Worm (Caenorhabditis elegans) whole organism, L3 larva: ENCODE results near the gene Y49G5B.1.

Experiments
- R02D3.7 ChIP-seq: fragments of 150-350 bp; optimal IDR thresholded peaks from 2 replicates; lab custom pipeline; 2014; ENCODE audit warnings: missing biosample characterization, missing genetic modification characterization
- aly-2 ChIP-seq: fragments of 150-350 bp; optimal IDR thresholded peaks from 2 replicates; lab custom pipeline; 2014; ENCODE audit warnings: missing biosample characterization, missing genetic modification characterization
- ama-1 ChIP-seq: fragments of 150-350 bp; optimal IDR thresholded peaks from 2 replicates; lab custom pipeline; 2018
- ceh-16 ChIP-seq: sonication (generic microtip); optimal IDR thresholded peaks from 2 replicates; lab custom pipeline; 2017; ENCODE audit warnings: missing biosample characterization, missing genetic modification characterization
- ceh-28 ChIP-seq: fragments of 150-350 bp; optimal IDR thresholded peaks from 2 replicates; lab custom pipeline; 2014; ENCODE audit warnings: missing biosample characterization, missing genetic modification reagents, missing genetic modification characterization
- ceh-82 ChIP-seq: fragments of 150-350 bp; optimal IDR thresholded peaks from 2 replicates; lab custom pipeline; 2014; ENCODE audit warnings: missing biosample characterization, missing genetic modification characterization
- ceh-9 ChIP-seq: sonication (generic microtip); optimal IDR thresholded peaks from 2 replicates; lab custom pipeline; 2018; ENCODE audit warnings: missing biosample characterization, missing genetic modification characterization
- daf-12 ChIP-seq: fragments of 150-350 bp; optimal IDR thresholded peaks from 2 replicates; lab custom pipeline; 2014; ENCODE audit warnings: missing biosample characterization, missing genetic modification reagents, missing genetic modification characterization
- egl-27 ChIP-seq: sonication (generic microtip); optimal IDR thresholded peaks from 4 replicates; lab custom pipeline; 2017; ENCODE audit warnings: missing biosample characterization, missing genetic modification reagents, missing genetic modification characterization
- egl-5 ChIP-seq: fragments of 150-350 bp; optimal IDR thresholded peaks from 2 replicates; lab custom pipeline; 2017; ENCODE audit warnings: missing biosample characterization, missing genetic modification reagents, missing genetic modification characterization, inconsistent platforms
- elt-1 ChIP-seq: fragments of 150-350 bp; optimal IDR thresholded peaks from 2 replicates; lab custom pipeline; 2014; ENCODE audit warnings: missing biosample characterization, missing genetic modification characterization
- elt-2 ChIP-seq: sonication (generic microtip); optimal IDR thresholded peaks from 2 replicates; lab custom pipeline; 2016; ENCODE audit warnings: missing genetic modification reagents, mild to moderate bottlenecking, missing genetic modification characterization, missing compliant biosample characterization
- elt-3 ChIP-seq, 3 experiments: fragments of 150-350 bp in 1 of 3; sonication (generic microtip) in 2 of 3; optimal IDR thresholded peaks; 2 replicates in 2 of 3; 4 replicates in 1 of 3; lab custom pipeline; 2014 to 2017; ENCODE audit warnings: missing biosample characterization in 3 of 3, missing genetic modification characterization in 3 of 3
- eor-1 ChIP-seq, 2 experiments: fragments of 150-350 bp; optimal IDR thresholded peaks; 2 replicates each; lab custom pipeline; 2014 to 2018; ENCODE audit warnings: missing biosample characterization in 2 of 2, missing genetic modification characterization in 2 of 2
- fkh-10 ChIP-seq: sonication (generic microtip); optimal IDR thresholded peaks from 2 replicates; lab custom pipeline; 2017; ENCODE audit warnings: missing biosample characterization, missing genetic modification reagents, missing genetic modification characterization
- fkh-2 ChIP-seq: fragments of 150-350 bp; optimal IDR thresholded peaks from 2 replicates; lab custom pipeline; 2014; ENCODE audit warnings: missing biosample characterization, missing genetic modification reagents, missing genetic modification characterization
- fos-1 ChIP-seq: fragments of 150-350 bp; optimal IDR thresholded peaks from 2 replicates; lab custom pipeline; 2014; ENCODE audit warnings: missing biosample characterization, missing genetic modification characterization
- hmg-11 ChIP-seq: sonication (generic microtip); optimal IDR thresholded peaks from 2 replicates; lab custom pipeline; 2016; ENCODE audit warnings: missing genetic modification characterization, missing compliant biosample characterization
- jun-1 ChIP-seq: fragments of 150-350 bp; optimal IDR thresholded peaks from 2 replicates; lab custom pipeline; 2014; ENCODE audit warnings: missing biosample characterization, missing genetic modification reagents, missing genetic modification characterization
- lin-15B ChIP-seq: fragments of 150-350 bp; optimal IDR thresholded peaks from 2 replicates; lab custom pipeline; 2014; ENCODE audit warnings: missing biosample characterization, missing genetic modification characterization
- lin-39 ChIP-seq: fragments of 150-350 bp; optimal IDR thresholded peaks from 2 replicates; lab custom pipeline; 2018; ENCODE audit warnings: missing biosample characterization, missing genetic modification reagents, missing genetic modification characterization
- lsy-12 ChIP-seq: sonication (generic microtip); optimal IDR thresholded peaks from 2 replicates; lab custom pipeline; 2016; ENCODE audit warnings: mild to moderate bottlenecking, missing genetic modification characterization, missing compliant biosample characterization
- mdl-1 ChIP-seq: fragments of 150-350 bp; optimal IDR thresholded peaks from 2 replicates; lab custom pipeline; 2014; ENCODE audit warnings: missing biosample characterization, missing genetic modification characterization
- mml-1 ChIP-seq: fragments of 150-350 bp; sonication (generic microtip); optimal IDR thresholded peaks from 3 replicates; lab custom pipeline; 2014; ENCODE audit warnings: missing biosample characterization, missing genetic modification characterization
- nfya-1 ChIP-seq: sonication (generic microtip); optimal IDR thresholded peaks from 2 replicates; lab custom pipeline; 2017; ENCODE audit warnings: missing genetic modification characterization, mild to moderate bottlenecking, missing compliant biosample characterization, antibody characterized with exemption, moderate library complexity; ENCODE audit not compliant: insufficient read depth
- nhr-11 ChIP-seq: fragments of 150-350 bp; optimal IDR thresholded peaks from 2 replicates; lab custom pipeline; 2014; ENCODE audit warnings: missing biosample characterization, missing genetic modification characterization
- nhr-23 ChIP-seq: fragments of 150-350 bp; optimal IDR thresholded peaks from 2 replicates; lab custom pipeline; 2014; ENCODE audit warnings: missing biosample characterization, missing genetic modification reagents, missing genetic modification characterization
- nhr-237 ChIP-seq: fragments of 150-350 bp; optimal IDR thresholded peaks from 2 replicates; lab custom pipeline; 2014; ENCODE audit warnings: missing biosample characterization, missing genetic modification characterization
- nhr-25 ChIP-seq: sonication (generic microtip); optimal IDR thresholded peaks from 2 replicates; lab custom pipeline; 2017; ENCODE audit warnings: missing biosample characterization, missing genetic modification characterization
- nhr-28 ChIP-seq: fragments of 150-350 bp; optimal IDR thresholded peaks from 2 replicates; lab custom pipeline; 2014; ENCODE audit warnings: missing biosample characterization, missing genetic modification characterization
- nhr-43 ChIP-seq: sonication (generic microtip); optimal IDR thresholded peaks from 2 replicates; lab custom pipeline; 2016; ENCODE audit warnings: mild to moderate bottlenecking, missing genetic modification characterization, missing compliant biosample characterization; ENCODE audit not compliant: poor library complexity, severe bottlenecking
- nhr-67 ChIP-seq: fragments of 150-350 bp; optimal IDR thresholded peaks from 2 replicates; lab custom pipeline; 2014; ENCODE audit warnings: missing biosample characterization, missing genetic modification characterization
- nhr-76 ChIP-seq: fragments of 150-350 bp; sonication (generic microtip); optimal IDR thresholded peaks from 5 replicates; lab custom pipeline; 2014; ENCODE audit warnings: missing biosample characterization, missing genetic modification characterization
- nhr-77 ChIP-seq: fragments of 150-350 bp; optimal IDR thresholded peaks from 2 replicates; lab custom pipeline; 2014; ENCODE audit warnings: missing biosample characterization, missing genetic modification characterization
- pha-4 ChIP-seq: fragments of 150-350 bp; optimal IDR thresholded peaks from 2 replicates; lab custom pipeline; 2014; ENCODE audit warnings: missing biosample characterization, missing genetic modification reagents, missing genetic modification characterization
- pqm-1 ChIP-seq: fragments of 150-350 bp; optimal IDR thresholded peaks from 2 replicates; lab custom pipeline; 2017; ENCODE audit warnings: missing biosample characterization, missing genetic modification characterization, inconsistent platforms
- sea-2 ChIP-seq: fragments of 150-350 bp; sonication (generic microtip); optimal IDR thresholded peaks from 4 replicates; lab custom pipeline; 2014; ENCODE audit warnings: missing biosample characterization, missing genetic modification reagents, missing genetic modification characterization
- skn-1 ChIP-seq: fragments of 150-350 bp; optimal IDR thresholded peaks from 2 replicates; lab custom pipeline; 2014; ENCODE audit warnings: missing biosample characterization, missing genetic modification characterization
- snpc-4 ChIP-seq: fragments of 150-350 bp; optimal IDR thresholded peaks from 2 replicates; lab custom pipeline; 2014; ENCODE audit warnings: missing biosample characterization, missing genetic modification characterization
- tbx-2 ChIP-seq: sonication (generic microtip); optimal IDR thresholded peaks from 2 replicates; lab custom pipeline; 2016; ENCODE audit warnings: mild to moderate bottlenecking, missing genetic modification characterization, missing compliant biosample characterization
- unc-39 ChIP-seq: sonication (generic microtip); optimal IDR thresholded peaks from 4 replicates; lab custom pipeline; 2017; ENCODE audit warnings: missing biosample characterization, missing genetic modification characterization
- ztf-11 ChIP-seq: fragments of 150-350 bp; optimal IDR thresholded peaks from 2 replicates; lab custom pipeline; 2014; ENCODE audit warnings: missing biosample characterization, missing genetic modification characterization

The Y49G5B.1 gene

DNA sequence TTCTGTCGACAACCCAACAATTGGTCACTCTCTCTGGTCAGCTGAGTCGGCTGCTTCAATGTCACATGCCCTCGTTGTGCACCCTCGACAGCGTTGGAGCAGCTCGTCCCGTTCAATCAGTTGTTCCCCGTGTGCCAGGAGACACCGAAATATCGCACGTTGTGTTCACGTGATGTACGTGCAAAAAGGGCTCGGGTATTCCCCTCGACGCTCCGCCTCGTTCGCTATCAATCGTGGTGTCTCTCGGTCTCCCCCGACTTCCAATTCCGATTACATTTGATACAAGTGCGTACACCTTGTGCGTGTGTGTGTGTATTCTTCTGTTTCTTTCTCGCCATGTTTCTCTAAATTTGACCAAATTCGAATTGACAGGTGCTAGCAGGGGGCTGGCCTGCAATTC is 48.3 kb downstream of the Y49G5B.1 start:
- TF ChIP-seq ceh-9 (tag; lab: Kevin White, UChicago) (no peak), skn-1 (tag; lab: Kevin White, UChicago) (peak; percentile 23), pqm-1 (tag; lab: Kevin White, UChicago) (peak; percentile 87), nhr-23 (no peak), ceh-16 (tag; lab: Kevin White, UChicago) (no peak), sea-2 (GFP tag; lab: Kevin White, UChicago) (no peak), unc-39 (tag; lab: Kevin White, UChicago) (no peak), ama-1 (peak; percentile 73), fkh-10 (GFP tag; lab: Kevin White, UChicago) (no peak), mdl-1 (tag; lab: Kevin White, UChicago) (peak; percentile 26), egl-27 (tag; lab: Kevin White, UChicago) (no peak), elt-1 (no peak), mml-1 (peak; percentile 80), nhr-11 (peak; percentile 44), fos-1 (tag; lab: Kevin White, UChicago) (no peak), tbx-2 (peak; percentile 9), aly-2 (tag; lab: Kevin White, UChicago) (no peak), elt-2 (tag; lab: Kevin White, UChicago) (peak; percentile 93), ztf-11 (tag; lab: Kevin White, UChicago) (no peak), nhr-25 (tag; lab: Kevin White, UChicago) (no peak), daf-12 (tag; lab: Kevin White, UChicago) (peak; percentile 25), fkh-2 (tag; lab: Kevin White, UChicago) (no peak), nhr-77 (tag; lab: Kevin White, UChicago) (no peak), nhr-76 (tag; lab: Kevin White, UChicago) (no peak), pha-4 (tag; lab: Kevin White, UChicago) (peak; percentile 61), nhr-237 (tag; lab: Kevin White, UChicago) (no peak), nhr-43 (tag; lab: Kevin White, UChicago) (peak; percentile 47), elt-3 (tag; optimal IDR thresholded peaks at IDR 0.05; lab: Kevin White, UChicago) (peak in 1 of 3 experiments; percentile 10), jun-1 (tag; lab: Kevin White, UChicago) (peak; percentile 62), nfya-1 (peak; percentile 60), nhr-28 (tag; lab: Kevin White, UChicago) (no peak), lsy-12 (tag; lab: Kevin White, UChicago) (peak; percentile 23), hmg-11 (no peak), R02D3.7 (tag; lab: Kevin White, UChicago) (no peak), lin-39 (tag; lab: Kevin White, UChicago) (peak; percentile 28), egl-5 (tag; lab: Kevin White, UChicago) (no peak)

DNA sequence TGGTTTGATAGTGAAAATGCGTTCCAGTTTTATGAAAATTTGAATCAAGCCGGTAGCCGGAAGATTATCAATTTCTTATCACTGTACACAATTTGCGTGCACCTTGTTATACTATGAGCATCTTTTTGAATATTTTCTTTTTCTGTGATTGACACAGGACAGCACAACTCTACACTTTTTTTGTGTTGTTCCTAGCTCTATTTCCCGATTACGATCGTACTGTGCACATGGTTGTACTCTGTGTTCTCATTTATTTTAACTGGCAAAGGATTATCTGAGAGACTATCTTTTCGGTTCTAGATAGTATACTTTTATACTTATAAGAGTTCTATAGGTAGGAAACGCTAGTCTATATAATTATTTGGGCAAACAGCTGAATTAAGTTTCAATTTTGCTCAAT is 48.9 kb downstream of the Y49G5B.1 start:
- TF ChIP-seq nfya-1, result no peak
- TF ChIP-seq eor-1 (tag; optimal IDR thresholded peaks at IDR 0.05; lab: Kevin White, UChicago), result no peak
- TF ChIP-seq skn-1 (tag; lab: Kevin White, UChicago), result no peak
- TF ChIP-seq lin-39 (tag; lab: Kevin White, UChicago), result no peak
- no peak for TF ChIP-seq ama-1
- no peak for TF ChIP-seq ceh-28 (tag; lab: Kevin White, UChicago)

ce11 chrV:5272619-5273074 is 49.5 kb downstream of the Y49G5B.1 start:
- TF ChIP-seq nhr-25 (tag; lab: Kevin White, UChicago), result no peak
- no peak for TF ChIP-seq elt-2 (tag; lab: Kevin White, UChicago)
- TF ChIP-seq jun-1 (tag; lab: Kevin White, UChicago), result no peak
- TF ChIP-seq eor-1 (tag; optimal IDR thresholded peaks at IDR 0.05; lab: Kevin White, UChicago), result no peak
- no peak for TF ChIP-seq elt-1
- TF ChIP-seq nhr-23, result peak; percentile 59
- no peak for TF ChIP-seq nhr-67 (tag; lab: Kevin White, UChicago)
- TF ChIP-seq pha-4 (tag; lab: Kevin White, UChicago), result no peak
- no peak for TF ChIP-seq lin-15B
- TF ChIP-seq hmg-11, result no peak
- no peak for TF ChIP-seq ceh-16 (tag; lab: Kevin White, UChicago)
- TF ChIP-seq lin-39 (tag; lab: Kevin White, UChicago), result no peak
- no peak for TF ChIP-seq ceh-28 (tag; lab: Kevin White, UChicago)
- TF ChIP-seq snpc-4 (tag; lab: Kevin White, UChicago), result no peak
- no peak for TF ChIP-seq daf-12 (tag; lab: Kevin White, UChicago)
- no peak for TF ChIP-seq nhr-77 (tag; lab: Kevin White, UChicago)
- TF ChIP-seq fkh-10 (GFP tag; lab: Kevin White, UChicago), result no peak
- TF ChIP-seq nhr-43 (tag; lab: Kevin White, UChicago), result peak; percentile 61
- TF ChIP-seq mdl-1 (tag; lab: Kevin White, UChicago), result no peak
- TF ChIP-seq nhr-11, result no peak
- TF ChIP-seq ceh-9 (tag; lab: Kevin White, UChicago), result no peak
- TF ChIP-seq mml-1, result no peak
- TF ChIP-seq pqm-1 (tag; lab: Kevin White, UChicago), result peak; percentile 2
- no peak for TF ChIP-seq ceh-82
